Worm (Caenorhabditis elegans) whole organism, L4/young adult: ENCODE data around the gene ain-1.

Experiments
- W03F9.2 ChIP-seq: fragments of 150-350 bp; optimal IDR thresholded peaks from 2 replicates; lab custom pipeline; 2014; ENCODE audit warnings: missing biosample characterization, missing genetic modification characterization
- dao-5 ChIP-seq: sonication (generic microtip); optimal IDR thresholded peaks from 2 replicates; lab custom pipeline; 2016; ENCODE audit warnings: missing genotype, missing genetic modification characterization, moderate library complexity, missing compliant biosample characterization
- him-1 ChIP-seq: sonication (generic microtip); optimal IDR thresholded peaks from 2 replicates; lab custom pipeline; 2016; ENCODE audit warnings: missing genotype, missing genetic modification reagents, missing genetic modification characterization, missing compliant biosample characterization

ce11 chrX:16596972-16597371 is 16.3 kb upstream of the ain-1 start:
- TF ChIP-seq dao-5 (tag; lab: Kevin White, UChicago) (no peak), W03F9.2 (no peak), him-1 (tag; lab: Kevin White, UChicago) (no peak)
